Worm (Caenorhabditis elegans) whole organism, late embryonic: ENCODE results near the gene klp-18.

Experiments
- C08G9.2 ChIP-seq: sonication (generic microtip); optimal IDR thresholded peaks from 2 replicates; lab custom pipeline; 2016; ENCODE audit warnings: mild to moderate bottlenecking, missing genetic modification characterization, moderate library complexity, missing compliant biosample characterization
- C38D4.7 ChIP-seq: fragments of 200-800 bp; sonication (Bioruptor generic); optimal IDR thresholded peaks from 2 replicates; lab custom pipeline; 2018; ENCODE audit warnings: mild to moderate bottlenecking, missing genetic modification characterization, moderate library complexity, missing compliant biosample characterization
- F13H6.1 ChIP-seq: sonication (generic microtip); optimal IDR thresholded peaks from 2 replicates; lab custom pipeline; 2016; ENCODE audit warnings: missing genetic modification characterization, missing compliant biosample characterization
- K02D7.2 ChIP-seq: sonication (generic microtip); optimal IDR thresholded peaks from 2 replicates; lab custom pipeline; 2017; ENCODE audit warnings: mild to moderate bottlenecking, missing genetic modification characterization, missing compliant biosample characterization
- T23F11.4 ChIP-seq: fragments of 200-800 bp; sonication (Bioruptor generic); optimal IDR thresholded peaks from 2 replicates; lab custom pipeline; 2018; ENCODE audit warnings: mild to moderate bottlenecking, missing genetic modification characterization, missing compliant biosample characterization
- Y22D7AL.16 ChIP-seq: sonication (generic microtip); optimal IDR thresholded peaks from 2 replicates; lab custom pipeline; 2016; ENCODE audit warnings: missing genetic modification characterization, missing compliant biosample characterization
- ceh-14 ChIP-seq: sonication (generic microtip); optimal IDR thresholded peaks from 2 replicates; lab custom pipeline; 2016; ENCODE audit warnings: missing genotype, missing genetic modification characterization, missing compliant biosample characterization
- ceh-18 ChIP-seq: sonication (generic microtip); optimal IDR thresholded peaks from 2 replicates; lab custom pipeline; 2016; ENCODE audit warnings: missing genetic modification characterization, missing compliant biosample characterization
- ceh-2 ChIP-seq: sonication (generic microtip); optimal IDR thresholded peaks from 2 replicates; lab custom pipeline; 2016; ENCODE audit warnings: missing genotype, missing genetic modification characterization, missing compliant biosample characterization
- ceh-22 ChIP-seq: sonication (generic microtip); optimal IDR thresholded peaks from 2 replicates; lab custom pipeline; 2017; ENCODE audit warnings: missing biosample characterization, missing genetic modification characterization
- ceh-24 ChIP-seq: sonication (generic microtip); optimal IDR thresholded peaks from 2 replicates; lab custom pipeline; 2016; ENCODE audit warnings: mild to moderate bottlenecking, missing genetic modification characterization, missing compliant biosample characterization
- ceh-31 ChIP-seq: sonication (generic microtip); optimal IDR thresholded peaks from 2 replicates; lab custom pipeline; 2016; ENCODE audit warnings: missing genetic modification characterization, missing compliant biosample characterization
- ceh-45 ChIP-seq: fragments of 200-800 bp; sonication (Bioruptor generic); IDR thresholded peaks from 2 replicates; pipeline ENCODE4 v1.3.6; 2022; ENCODE audit warnings: missing genetic modification reagents, missing genetic modification characterization, missing compliant biosample characterization
- ceh-48 ChIP-seq: sonication (generic microtip); optimal IDR thresholded peaks from 2 replicates; lab custom pipeline; 2016; ENCODE audit warnings: missing genetic modification characterization, inconsistent platforms, missing compliant biosample characterization
- che-1 ChIP-seq: sonication (generic microtip); optimal IDR thresholded peaks from 2 replicates; lab custom pipeline; 2016; ENCODE audit warnings: mild to moderate bottlenecking, missing genetic modification characterization, missing compliant biosample characterization
- dve-1 ChIP-seq: sonication (generic microtip); optimal IDR thresholded peaks from 2 replicates; lab custom pipeline; 2017; ENCODE audit warnings: antibody characterized with exemption, mild to moderate bottlenecking, missing genetic modification characterization, missing compliant biosample characterization
- elt-2 ChIP-seq: sonication (generic microtip); optimal IDR thresholded peaks from 2 replicates; lab custom pipeline; 2016; ENCODE audit warnings: missing genetic modification reagents, missing genetic modification characterization, missing compliant biosample characterization
- ets-4 ChIP-seq: sonication (generic microtip); optimal IDR thresholded peaks from 2 replicates; lab custom pipeline; 2016; ENCODE audit warnings: missing genetic modification characterization, missing compliant biosample characterization
- fax-1 ChIP-seq: sonication (generic microtip); optimal IDR thresholded peaks from 2 replicates; lab custom pipeline; 2016; ENCODE audit warnings: missing genotype, missing genetic modification characterization, missing compliant biosample characterization
- fkh-10 ChIP-seq: fragments of 150-350 bp; optimal IDR thresholded peaks from 2 replicates; lab custom pipeline; 2014; ENCODE audit warnings: missing biosample characterization, missing genetic modification reagents, missing genetic modification characterization
- gmeb-2 ChIP-seq: sonication (generic microtip); optimal IDR thresholded peaks from 2 replicates; lab custom pipeline; 2016; ENCODE audit warnings: missing genetic modification characterization, inconsistent platforms, missing compliant biosample characterization
- hlh-13 ChIP-seq: fragments of 200-800 bp; sonication (Bioruptor generic); optimal IDR thresholded peaks from 2 replicates; lab custom pipeline; 2018; ENCODE audit warnings: mild to moderate bottlenecking, missing genetic modification characterization, missing compliant biosample characterization
- hlh-30 ChIP-seq: sonication (generic microtip); optimal IDR thresholded peaks from 2 replicates; lab custom pipeline; 2017; ENCODE audit warnings: antibody characterized with exemption, missing genetic modification characterization, missing compliant biosample characterization; ENCODE audit not compliant: insufficient read depth
- hlh-6 ChIP-seq: sonication (generic microtip); optimal IDR thresholded peaks from 2 replicates; lab custom pipeline; 2016; ENCODE audit warnings: missing genotype, missing genetic modification characterization, missing compliant biosample characterization
- lin-11 ChIP-seq: fragments of 200-800 bp; sonication (Bioruptor generic); optimal IDR thresholded peaks from 2 replicates; lab custom pipeline; 2018; ENCODE audit warnings: mild to moderate bottlenecking, missing genetic modification characterization, missing compliant biosample characterization
- madf-2 ChIP-seq: sonication (generic microtip); optimal IDR thresholded peaks from 2 replicates; lab custom pipeline; 2017; ENCODE audit warnings: missing genetic modification characterization, missing compliant biosample characterization
- mec-3 ChIP-seq: sonication (generic microtip); optimal IDR thresholded peaks from 2 replicates; lab custom pipeline; 2016; ENCODE audit warnings: borderline replicate concordance, missing genetic modification characterization, missing compliant biosample characterization
- nhr-11 ChIP-seq: fragments of 150-350 bp; optimal IDR thresholded peaks from 2 replicates; lab custom pipeline; 2014; ENCODE audit warnings: missing biosample characterization, missing genetic modification characterization
- npax-4 ChIP-seq: sonication (generic microtip); optimal IDR thresholded peaks from 2 replicates; lab custom pipeline; 2016; ENCODE audit warnings: missing genetic modification characterization, missing compliant biosample characterization
- odd-2 ChIP-seq: sonication (generic microtip); optimal IDR thresholded peaks from 2 replicates; lab custom pipeline; 2017; ENCODE audit warnings: antibody characterized with exemption, mild to moderate bottlenecking, missing genetic modification characterization, missing compliant biosample characterization
- pqm-1 ChIP-seq: sonication (generic microtip); optimal IDR thresholded peaks from 2 replicates; lab custom pipeline; 2016; ENCODE audit warnings: missing genetic modification characterization, missing compliant biosample characterization
- pros-1 ChIP-seq: fragments of 150-350 bp; optimal IDR thresholded peaks from 2 replicates; lab custom pipeline; 2014; ENCODE audit warnings: missing biosample characterization, missing genetic modification reagents, missing genetic modification characterization
- sox-2 ChIP-seq: fragments of 200-800 bp; sonication (Bioruptor generic); IDR thresholded peaks from 2 replicates; pipeline ENCODE4 v1.3.6; 2022; ENCODE audit warnings: missing genetic modification reagents, missing genetic modification characterization, missing compliant biosample characterization
- ttx-3 ChIP-seq: sonication (generic microtip); optimal IDR thresholded peaks from 2 replicates; lab custom pipeline; 2016; ENCODE audit warnings: missing genetic modification reagents, missing genetic modification characterization, missing compliant biosample characterization
- unc-3 ChIP-seq, 2 experiments: fragments of 200-800 bp in 1 of 2; sonication (Bioruptor generic) in 1 of 2; sonication (generic microtip) in 1 of 2; conservative IDR thresholded peaks in 1 of 2; optimal IDR thresholded peaks in 1 of 2; 2 replicates each; pipeline versions ENCODE4 v1.3.6 to Lab custom; 2016 to 2022; ENCODE audit warnings: missing compliant biosample characterization in 2 of 2, missing genetic modification characterization in 2 of 2, missing genetic modification reagents in 1 of 2
- unc-55 ChIP-seq: sonication (generic microtip); optimal IDR thresholded peaks from 2 replicates; lab custom pipeline; 2017; ENCODE audit warnings: missing biosample characterization, missing genetic modification reagents, missing genetic modification characterization
- zip-5 ChIP-seq: sonication (generic microtip); optimal IDR thresholded peaks from 2 replicates; lab custom pipeline; 2016; ENCODE audit warnings: missing genetic modification characterization, missing compliant biosample characterization

klp-18 gene

ce11 chrIV:7023858-7024257, 16.2 kb upstream of the klp-18 start, which contains the start of gene adah-1:
Gene adah-1, plus strand, starts transcription at chrIV:7024211.
- TF ChIP-seq unc-55 (GFP tag; lab: Kevin White, UChicago), result peak; percentile 85
- no peak for TF ChIP-seq ceh-2 (tag; lab: Kevin White, UChicago)
- TF ChIP-seq ceh-18 (tag; lab: Kevin White, UChicago), result peak; percentile 5
- no peak for TF ChIP-seq gmeb-2 (tag; lab: Kevin White, UChicago)
- TF ChIP-seq odd-2 (tag; lab: Kevin White, UChicago), result no peak
- no peak for TF ChIP-seq ttx-3 (tag; lab: Kevin White, UChicago)
- TF ChIP-seq, all 69 proteins: peak for 2

DNA sequence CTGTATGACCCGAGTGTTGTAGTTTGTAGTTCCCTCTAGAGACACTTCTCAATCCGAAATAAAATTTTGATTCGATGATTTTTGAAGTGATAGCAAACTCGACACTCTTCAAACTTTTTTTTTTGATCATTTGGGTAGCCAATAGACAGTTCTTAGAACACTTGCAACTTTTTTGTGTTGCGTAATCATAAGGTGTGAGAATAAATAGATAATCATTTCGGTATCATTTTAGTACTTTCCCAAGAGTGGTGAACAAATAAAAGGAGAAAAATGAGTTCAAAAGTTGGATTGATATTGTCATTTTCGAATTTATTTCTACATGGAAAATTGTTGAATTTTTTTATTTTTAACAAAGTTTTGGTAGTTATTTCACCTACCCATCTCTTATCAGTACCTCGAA, 15.2 kb upstream of the klp-18 start:
- TF ChIP-seq lin-11 (no peak), C08G9.2 (tag; lab: Kevin White, UChicago) (no peak), ceh-22 (tag; lab: Kevin White, UChicago) (no peak), pqm-1 (tag; lab: Kevin White, UChicago) (no peak), odd-2 (tag; lab: Kevin White, UChicago) (no peak), unc-3 (GFP tag; conservative IDR thresholded peaks at IDR 0.05; lab: Robert Waterston, UW) (no peak), unc-3 (tag; optimal IDR thresholded peaks at IDR 0.05; lab: Kevin White, UChicago) (no peak), T23F11.4 (GFP tag; lab: Kevin White, UChicago) (no peak), npax-4 (tag; lab: Kevin White, UChicago) (no peak), F13H6.1 (tag; lab: Kevin White, UChicago) (no peak)

DNA sequence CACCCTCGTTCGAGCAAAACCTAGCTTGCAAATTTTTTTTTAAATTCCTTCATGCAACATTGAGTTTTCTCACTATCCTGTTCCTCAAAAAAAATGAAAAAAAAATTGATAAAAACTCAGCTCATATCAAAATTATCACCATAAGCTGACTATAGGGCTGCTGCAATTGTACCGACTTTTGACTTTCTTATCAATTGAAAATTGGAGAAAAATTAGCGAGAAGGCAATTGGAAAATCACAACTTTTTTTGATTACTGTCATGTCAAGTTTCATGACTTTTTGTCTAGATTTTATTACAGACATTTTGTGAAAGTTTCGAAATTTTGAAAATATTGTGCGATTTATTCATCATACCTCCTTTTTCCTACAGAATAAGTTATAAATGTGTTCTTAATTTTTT, 14.2 kb upstream of the klp-18 start:
- TF ChIP-seq dve-1 (tag; lab: Kevin White, UChicago) (no peak), npax-4 (tag; lab: Kevin White, UChicago) (no peak), ceh-45 (GFP tag; lab: Robert Waterston, UW) (no peak), fkh-10 (GFP tag; lab: Kevin White, UChicago) (no peak), ceh-14 (tag; lab: Kevin White, UChicago) (no peak), madf-2 (tag; lab: Kevin White, UChicago) (no peak), ceh-48 (tag; lab: Kevin White, UChicago) (no peak), elt-2 (tag; lab: Kevin White, UChicago) (no peak), hlh-13 (GFP tag; lab: Kevin White, UChicago) (no peak), mec-3 (tag; lab: Kevin White, UChicago) (no peak), lin-11 (no peak), ceh-24 (tag; lab: Kevin White, UChicago) (no peak), F13H6.1 (tag; lab: Kevin White, UChicago) (no peak), hlh-30 (tag; lab: Kevin White, UChicago) (no peak), che-1 (no peak), C08G9.2 (tag; lab: Kevin White, UChicago) (no peak), hlh-6 (tag; lab: Kevin White, UChicago) (no peak), ttx-3 (tag; lab: Kevin White, UChicago) (no peak)

DNA sequence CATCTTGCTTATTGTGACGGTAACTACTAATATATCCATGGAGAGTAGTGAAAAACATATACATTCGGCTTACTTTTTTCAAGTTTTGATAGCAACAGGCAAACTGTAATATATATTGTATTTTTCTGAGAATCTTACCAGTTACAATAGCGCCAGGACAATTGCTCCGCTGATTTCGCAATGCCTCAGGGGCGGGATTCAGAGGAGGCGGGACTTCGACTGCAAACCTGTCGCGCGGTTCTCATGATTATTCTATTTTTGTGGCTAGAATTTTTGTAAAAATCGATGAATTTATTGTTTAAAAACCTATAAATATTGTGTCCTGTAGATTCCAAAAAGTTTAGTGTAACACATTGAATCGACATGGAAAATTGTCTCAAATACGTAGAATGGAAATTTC, 9.0 kb upstream of the klp-18 start:
- TF ChIP-seq mec-3 (tag; lab: Kevin White, UChicago) (no peak), K02D7.2 (tag; lab: Kevin White, UChicago) (no peak), madf-2 (tag; lab: Kevin White, UChicago) (no peak), ttx-3 (tag; lab: Kevin White, UChicago) (no peak), pros-1 (tag; lab: Kevin White, UChicago) (no peak), nhr-11 (no peak), ets-4 (tag; lab: Kevin White, UChicago) (no peak), zip-5 (tag; lab: Kevin White, UChicago) (no peak), ceh-31 (tag; lab: Kevin White, UChicago) (no peak), sox-2 (GFP tag; lab: Robert Waterston, UW) (no peak), C38D4.7 (no peak), Y22D7AL.16 (no peak), che-1 (no peak), fax-1 (tag; lab: Kevin White, UChicago) (no peak)
- TF ChIP-seq, all 69 proteins: peak for 0
